Fruit fly (Drosophila melanogaster): ENCODE results near the gene IPIP.

The IPIP gene

dm6 chr2L:6062382-6063082 is 14.7 kb downstream of the IPIP start, which contains the start of the genes ND-51 and CG13994 (continued):
- TF ChIP-seq CG1024 (GFP tag; IDR thresholded peaks at IDR 0.05) = peak; percentile 82
- peak; percentile 73 for TF ChIP-seq exex (tag; optimal IDR thresholded peaks at IDR 0.05)
- TF ChIP-seq toy (GFP tag; IDR thresholded peaks at IDR 0.05) = peak; percentile 45; the same call in 1 of the 2 replicates
- peak; percentile 95 for TF ChIP-seq phol (tag; optimal IDR thresholded peaks at IDR 0.05)
- peak; percentile 91 for TF ChIP-seq Hsf (GFP tag; optimal IDR thresholded peaks at IDR 0.05)
- peak; percentile 83 for TF ChIP-seq CG4854 (GFP tag; optimal IDR thresholded peaks at IDR 0.05)
- TF ChIP-seq Gug (GFP tag; IDR thresholded peaks at IDR 0.05) = peak; percentile 82; the same call in 3 of the 4 replicates
- TF ChIP-seq CG17612 (GFP tag; IDR thresholded peaks at IDR 0.05) = 0 out of 2 replicates have a peak, but pooled peaks have one; percentile 33
- TF ChIP-seq hb (GFP tag; IDR thresholded peaks at IDR 0.05; ENCODE audit: partially characterized antibody) = no peak
- TF ChIP-seq Dfd (GFP tag; optimal IDR thresholded peaks at IDR 0.05) = no peak
- peak; percentile 89 for TF ChIP-seq CG9932 (GFP tag; IDR thresholded peaks at IDR 0.05)
- no peak for TF ChIP-seq inv (GFP tag; IDR thresholded peaks at IDR 0.05; ENCODE audit: partially characterized antibody)
- peak; percentile 71 for TF ChIP-seq Dek (tag; optimal IDR thresholded peaks at IDR 0.05)
- 0 out of 2 replicates have a peak, but pooled peaks have one; percentile 16 for TF ChIP-seq CG11696 (GFP tag; IDR thresholded peaks at IDR 0.05)
- peak; percentile 77 to 91 for TF ChIP-seq tll (GFP tag; optimal IDR thresholded peaks at IDR 0.05)
- peak; percentile 34; the same call in 1 of the 3 replicates for TF ChIP-seq jigr1 (GFP tag; IDR thresholded peaks at IDR 0.05)
- TF ChIP-seq ato (GFP tag; IDR thresholded peaks at IDR 0.05; ENCODE audit: partially characterized antibody) = no peak
- peak; percentile 86 for TF ChIP-seq CG11456 (GFP tag; IDR thresholded peaks at IDR 0.05)
- peak; percentile 73 for TF ChIP-seq CG4730 (GFP tag; IDR thresholded peaks at IDR 0.05)
- peak; percentile 88 for TF ChIP-seq CG3847 (GFP tag; IDR thresholded peaks at IDR 0.05)
- TF ChIP-seq Atf3 (GFP tag; optimal IDR thresholded peaks at IDR 0.05) = peak; percentile 52
- no peak for TF ChIP-seq grn (GFP tag; optimal IDR thresholded peaks at IDR 0.05)
- 0 out of 2 replicates have a peak, but pooled peaks have one; percentile 42 for TF ChIP-seq dati (GFP tag; IDR thresholded peaks at IDR 0.05)
- peak; percentile 35 for TF ChIP-seq salm (tag; optimal IDR thresholded peaks at IDR 0.05)
- peak; percentile 44; the same call in 1 of the 2 replicates for TF ChIP-seq Scr (GFP tag; IDR thresholded peaks at IDR 0.05; ENCODE audit: partially characterized antibody)
- TF ChIP-seq Xbp1 (GFP tag; optimal IDR thresholded peaks at IDR 0.05) = peak; percentile 91
- peak; percentile 86 for TF ChIP-seq CG13624 (GFP tag; optimal IDR thresholded peaks at IDR 0.05)
- peak; percentile 63; the same call in 1 of the 2 replicates for TF ChIP-seq CG5953 (GFP tag; IDR thresholded peaks at IDR 0.05)
- TF ChIP-seq CG4617 (GFP tag; optimal IDR thresholded peaks at IDR 0.05; ENCODE audit: borderline replicate concordance) = peak; percentile 73
- peak; percentile 88 for TF ChIP-seq CG17829 (tag; optimal IDR thresholded peaks at IDR 0.05)
- no peak for TF ChIP-seq cad (GFP tag; optimal IDR thresholded peaks at IDR 0.05)
- TF ChIP-seq CG34376 (GFP tag; optimal IDR thresholded peaks at IDR 0.05) = peak; percentile 66
- TF ChIP-seq danr (GFP tag; IDR thresholded peaks at IDR 0.05) = no peak
- peak; percentile 83 for TF ChIP-seq fu2 (GFP tag; optimal IDR thresholded peaks at IDR 0.05)
- TF ChIP-seq ac (GFP tag; optimal IDR thresholded peaks at IDR 0.05) = peak; percentile 45
- TF ChIP-seq eyg (GFP tag; optimal IDR thresholded peaks at IDR 0.05) = peak; percentile 76
- TF ChIP-seq Dll (GFP tag; IDR thresholded peaks at IDR 0.05; ENCODE audit: partially characterized antibody) = peak; percentile 62; the same call in 3 of the 4 replicates
- peak; percentile 34 for TF ChIP-seq CG8281 (tag; optimal IDR thresholded peaks at IDR 0.05)
- TF ChIP-seq CG7745 (tag; optimal IDR thresholded peaks at IDR 0.05) = peak; percentile 74
- TF ChIP-seq pros (GFP tag; optimal IDR thresholded peaks at IDR 0.05) = no peak
- peak; percentile 88 for TF ChIP-seq zen (tag; optimal IDR thresholded peaks at IDR 0.05)
- TF ChIP-seq CG1602 (GFP tag; optimal IDR thresholded peaks at IDR 0.05) = peak; percentile 75
- peak; percentile 77 for TF ChIP-seq Nf-YC (tag; optimal IDR thresholded peaks at IDR 0.05)
- TF ChIP-seq Tbp (GFP tag; optimal IDR thresholded peaks at IDR 0.05) = no peak
- TF ChIP-seq CTCF (GFP tag; optimal IDR thresholded peaks at IDR 0.05) = no peak
- TF ChIP-seq sr (GFP tag; IDR thresholded peaks at IDR 0.05) = peak; percentile 45; the same call in 1 of the 3 replicates
- TF ChIP-seq Dip3 (GFP tag; optimal IDR thresholded peaks at IDR 0.05) = peak; percentile 88
- peak; percentile 70 for TF ChIP-seq scrt (GFP tag; optimal IDR thresholded peaks at IDR 0.05)
- TF ChIP-seq ab (GFP tag; optimal IDR thresholded peaks at IDR 0.05) = peak; percentile 1
- TF ChIP-seq tio (GFP tag; optimal IDR thresholded peaks at IDR 0.05) = no peak
